Fruit fly (Drosophila melanogaster) whole organism, embryonic: ENCODE data around the gene CG7054.

Experiments
- B-H2 ChIP-seq: fragments of 200-800 bp; sonication (Bioruptor generic); optimal IDR thresholded peaks from 2 replicates; lab custom pipeline; 2018; ENCODE audit warnings: missing biosample characterization, mild to moderate bottlenecking, missing genetic modification characterization
- C15 ChIP-seq: fragments of 200-800 bp; sonication (Bioruptor generic); IDR thresholded peaks from 3 replicates; pipeline ENCODE4 v1.3.6; 2022; ENCODE audit warnings: missing biosample characterization, missing genetic modification characterization
- CG11085 ChIP-seq: fragments of 200-800 bp; sonication (Bioruptor generic); IDR thresholded peaks from 2 replicates; pipeline ENCODE4 v1.3.6; 2022; ENCODE audit warnings: missing biosample characterization, missing genetic modification characterization
- CG11723 ChIP-seq: fragments of 200-800 bp; sonication (Bioruptor generic); optimal IDR thresholded peaks from 2 replicates; lab custom pipeline; 2017; ENCODE audit warnings: missing biosample characterization, mild to moderate bottlenecking, missing genetic modification characterization
- CG13296 ChIP-seq: fragments of 200-800 bp; sonication (Bioruptor generic); optimal IDR thresholded peaks from 3 replicates; lab custom pipeline; 2018; ENCODE audit warnings: missing biosample characterization, mild to moderate bottlenecking, missing genetic modification characterization
- CG14441 ChIP-seq: fragments of 200-800 bp; sonication (Bioruptor generic); IDR thresholded peaks from 2 replicates; pipeline ENCODE4 v1.3.6; 2022; ENCODE audit warnings: missing biosample characterization, missing genetic modification characterization
- CG15011 ChIP-seq: fragments of 200-800 bp; sonication (Bioruptor generic); optimal IDR thresholded peaks from 3 replicates; lab custom pipeline; 2018; ENCODE audit warnings: missing biosample characterization, mild to moderate bottlenecking, missing genetic modification characterization
- CG15601 ChIP-seq: fragments of 200-800 bp; sonication (Bioruptor generic); optimal IDR thresholded peaks from 3 replicates; lab custom pipeline; 2019; ENCODE audit warnings: missing biosample characterization, mild to moderate bottlenecking, missing genetic modification characterization, moderate library complexity
- CG17385 ChIP-seq: fragments of 200-800 bp; sonication (Bioruptor generic); optimal IDR thresholded peaks from 3 replicates; lab custom pipeline; 2018; ENCODE audit warnings: missing biosample characterization, mild to moderate bottlenecking, missing genetic modification characterization
- CG1792 ChIP-seq: fragments of 200-800 bp; sonication (Bioruptor generic); optimal IDR thresholded peaks from 2 replicates; lab custom pipeline; 2016; ENCODE audit warnings: missing biosample characterization, missing genetic modification characterization
- CG2120 ChIP-seq: fragments of 200-800 bp; sonication (Bioruptor generic); optimal IDR thresholded peaks from 3 replicates; lab custom pipeline; 2016; ENCODE audit warnings: missing biosample characterization, missing genetic modification characterization
- CG2712 ChIP-seq: fragments of 200-800 bp; optimal IDR thresholded peaks from 3 replicates; lab custom pipeline; 2019; ENCODE audit warnings: missing biosample characterization, mild to moderate bottlenecking, missing genetic modification characterization, moderate library complexity
- CG2875 ChIP-seq: fragments of 200-800 bp; sonication (Bioruptor generic); optimal IDR thresholded peaks from 2 replicates; lab custom pipeline; 2017; ENCODE audit warnings: missing biosample characterization, mild to moderate bottlenecking, missing genetic modification characterization, missing genetic modification reagents
- CG31365 ChIP-seq: fragments of 200-800 bp; sonication (Bioruptor generic); optimal IDR thresholded peaks from 2 replicates; lab custom pipeline; 2018; ENCODE audit warnings: missing biosample characterization, mild to moderate bottlenecking, missing genetic modification characterization
- CG32532 ChIP-seq: fragments of 200-800 bp; sonication (Bioruptor generic); IDR thresholded peaks from 2 replicates; pipeline ENCODE4 v1.3.6; 2022; ENCODE audit warnings: missing biosample characterization, missing genetic modification characterization
- CG34224 ChIP-seq: fragments of 200-800 bp; sonication (Bioruptor generic); IDR thresholded peaks from 3 replicates; pipeline ENCODE4 v1.3.6; 2022; ENCODE audit warnings: missing biosample characterization, missing genetic modification characterization; ENCODE audit not compliant: partially characterized antibody
- CG3838 ChIP-seq: fragments of 200-800 bp; sonication (Bioruptor generic); optimal IDR thresholded peaks from 3 replicates; lab custom pipeline; 2016; ENCODE audit warnings: missing biosample characterization, missing genetic modification characterization
- CG3847 ChIP-seq: fragments of 200-800 bp; sonication (Bioruptor generic); IDR thresholded peaks from 2 replicates; pipeline ENCODE4 v1.3.6; 2022; ENCODE audit warnings: missing biosample characterization, missing genetic modification characterization
- CG42726 ChIP-seq: fragments of 200-800 bp; sonication (Bioruptor generic); IDR thresholded peaks from 2 replicates; pipeline ENCODE4 v1.3.6; 2022; ENCODE audit warnings: missing biosample characterization, missing genetic modification characterization; ENCODE audit not compliant: partially characterized antibody
- CG6765 ChIP-seq: fragments of 200-800 bp; sonication (Bioruptor generic); optimal IDR thresholded peaks from 3 replicates; lab custom pipeline; 2017; ENCODE audit warnings: missing biosample characterization, mild to moderate bottlenecking, missing genetic modification characterization
- CG7271 ChIP-seq: fragments of 200-800 bp; sonication (Bioruptor generic); optimal IDR thresholded peaks from 2 replicates; lab custom pipeline; 2018; ENCODE audit warnings: missing biosample characterization, mild to moderate bottlenecking, missing genetic modification characterization, moderate library complexity
- CG8478 ChIP-seq: fragments of >200 bp; optimal IDR thresholded peaks from 2 replicates; lab custom pipeline; 2018
- Camta ChIP-seq: fragments of 200-800 bp; sonication (Bioruptor generic); optimal IDR thresholded peaks from 2 replicates; lab custom pipeline; 2016; ENCODE audit warnings: missing biosample characterization, missing genetic modification characterization
- CkIIα-i1 ChIP-seq: fragments of 200-800 bp; sonication (Bioruptor generic); IDR thresholded peaks from 2 replicates; pipeline ENCODE4 v1.3.6; 2022; ENCODE audit warnings: missing biosample characterization, missing genetic modification characterization
- Dp ChIP-seq: fragments of 200-800 bp; sonication (Bioruptor generic); optimal IDR thresholded peaks from 2 replicates; lab custom pipeline; 2018; ENCODE audit warnings: missing biosample characterization, mild to moderate bottlenecking, missing genetic modification characterization, moderate library complexity
- Dref ChIP-seq: fragments of 200-800 bp; sonication (Bioruptor generic); IDR thresholded peaks from 2 replicates; pipeline ENCODE4 v1.3.6; 2022; ENCODE audit warnings: missing biosample characterization, missing genetic modification characterization
- Eip74EF ChIP-seq, 2 experiments: fragments of 200-800 bp in 1 of 2; fragments of >200 bp in 1 of 2; sonication (Bioruptor generic) in 1 of 2; optimal IDR thresholded peaks; 2 replicates each; lab custom pipeline; 2017 to 2019; ENCODE audit warnings: missing biosample characterization in 2 of 2, missing genetic modification characterization in 2 of 2, mild to moderate bottlenecking in 1 of 2, moderate library complexity in 1 of 2
- Gsc ChIP-seq: fragments of 200-800 bp; sonication (Bioruptor generic); IDR thresholded peaks from 2 replicates; pipeline ENCODE4 v1.3.6; 2022; ENCODE audit warnings: missing biosample characterization, missing genetic modification characterization
- HLH4C ChIP-seq: fragments of 200-800 bp; sonication (Bioruptor generic); IDR thresholded peaks from 3 replicates; pipeline ENCODE4 v1.3.6; 2022; ENCODE audit warnings: missing biosample characterization, missing genetic modification characterization; ENCODE audit not compliant: partially characterized antibody
- Lim3 ChIP-seq: fragments of 200-800 bp; sonication (Bioruptor generic); IDR thresholded peaks from 2 replicates; pipeline ENCODE4 v1.3.6; 2022; ENCODE audit warnings: missing biosample characterization, missing genetic modification characterization
- NFAT ChIP-seq: fragments of 200-800 bp; sonication (Bioruptor generic); IDR thresholded peaks from 2 replicates; pipeline ENCODE4 v1.3.6; 2022; ENCODE audit warnings: missing biosample characterization, missing genetic modification characterization
- Pdp1 ChIP-seq, 2 experiments: fragments of 200-800 bp; sonication (Bioruptor generic); optimal IDR thresholded peaks; 3 replicates each; lab custom pipeline; 2016; ENCODE audit warnings: missing biosample characterization in 2 of 2, missing genetic modification characterization in 2 of 2, mild to moderate bottlenecking in 1 of 2, moderate library complexity in 1 of 2
- Sry-β ChIP-seq: fragments of 200-800 bp; sonication (Bioruptor generic); optimal IDR thresholded peaks from 2 replicates; lab custom pipeline; 2018; ENCODE audit warnings: missing biosample characterization, mild to moderate bottlenecking, missing genetic modification characterization, moderate library complexity
- abd-A ChIP-seq: fragments of 200-800 bp; sonication (Bioruptor generic); optimal IDR thresholded peaks from 3 replicates; lab custom pipeline; 2019; ENCODE audit warnings: missing biosample characterization, mild to moderate bottlenecking, missing genetic modification characterization, moderate library complexity
- al ChIP-seq: fragments of 200-800 bp; sonication (Bioruptor generic); IDR thresholded peaks from 2 replicates; pipeline ENCODE4 v1.3.6; 2022; ENCODE audit warnings: missing biosample characterization, missing genetic modification characterization
- ato ChIP-seq: fragments of 200-800 bp; sonication (Bioruptor generic); IDR thresholded peaks from 2 replicates; pipeline ENCODE4 v1.3.6; 2022; ENCODE audit warnings: missing biosample characterization, missing genetic modification characterization; ENCODE audit not compliant: partially characterized antibody
- bbx ChIP-seq: fragments of 200-800 bp; sonication (Bioruptor generic); IDR thresholded peaks from 2 replicates; pipeline ENCODE4 v1.3.6; 2022; ENCODE audit warnings: missing biosample characterization, missing genetic modification characterization; ENCODE audit not compliant: partially characterized antibody
- bowl ChIP-seq: fragments of 200-800 bp; sonication (Bioruptor generic); IDR thresholded peaks from 2 replicates; pipeline ENCODE4 v1.3.6; 2022; ENCODE audit warnings: missing biosample characterization, missing genetic modification characterization
- bsh ChIP-seq, 2 experiments: fragments of 200-800 bp; sonication (Bioruptor generic); optimal IDR thresholded peaks; 2 replicates each; lab custom pipeline; 2017 to 2018; ENCODE audit warnings: mild to moderate bottlenecking in 2 of 2, missing biosample characterization in 2 of 2, missing genetic modification characterization in 2 of 2, moderate library complexity in 1 of 2
- corto ChIP-seq: fragments of 200-800 bp; sonication (Bioruptor generic); optimal IDR thresholded peaks from 2 replicates; lab custom pipeline; 2016; ENCODE audit warnings: missing biosample characterization, mild to moderate bottlenecking, missing genetic modification characterization, moderate library complexity
- ftz-f1 ChIP-seq: fragments of 200-800 bp; sonication (Bioruptor generic); optimal IDR thresholded peaks from 2 replicates; lab custom pipeline; 2016; ENCODE audit warnings: missing biosample characterization, missing genetic modification characterization
- gcm ChIP-seq: fragments of 200-800 bp; sonication (Bioruptor generic); optimal IDR thresholded peaks from 2 replicates; lab custom pipeline; 2019; ENCODE audit warnings: missing biosample characterization, mild to moderate bottlenecking, missing genetic modification characterization, moderate library complexity
- gro ChIP-seq: fragments of 200-800 bp; sonication (Bioruptor generic); optimal IDR thresholded peaks from 2 replicates; lab custom pipeline; 2016; ENCODE audit warnings: missing biosample characterization, missing genetic modification characterization
- lov ChIP-seq, 2 experiments: fragments of 200-800 bp in 1 of 2; fragments of >200 bp in 1 of 2; sonication (Bioruptor generic) in 1 of 2; IDR thresholded peaks in 1 of 2; optimal IDR thresholded peaks in 1 of 2; 2 replicates in 1 of 2; 3 replicates in 1 of 2; pipeline versions ENCODE4 v1.3.6 to Lab custom; 2017 to 2022; ENCODE audit warnings: missing biosample characterization in 1 of 2, missing genetic modification characterization in 1 of 2
- nerfin-2 ChIP-seq: fragments of 200-800 bp; sonication (Bioruptor generic); IDR thresholded peaks from 2 replicates; pipeline ENCODE4 v1.3.6; 2022; ENCODE audit warnings: missing biosample characterization, missing genetic modification characterization; ENCODE audit not compliant: partially characterized antibody
- nmo ChIP-seq: fragments of 200-800 bp; sonication (Bioruptor generic); optimal IDR thresholded peaks from 2 replicates; lab custom pipeline; 2018; ENCODE audit warnings: missing biosample characterization, mild to moderate bottlenecking, missing genetic modification characterization, moderate library complexity
- otp ChIP-seq: fragments of 200-800 bp; sonication (Bioruptor generic); IDR thresholded peaks from 3 replicates; pipeline ENCODE4, ENCODE4 v1.3.6; 2022; ENCODE audit warnings: missing biosample characterization, missing genetic modification characterization
- phol ChIP-seq: fragments of 200-800 bp; sonication (Bioruptor generic); optimal IDR thresholded peaks from 3 replicates; lab custom pipeline; 2018; ENCODE audit warnings: missing biosample characterization, mild to moderate bottlenecking, missing genetic modification characterization, moderate library complexity
- psq ChIP-seq: fragments of 200-800 bp; sonication (Bioruptor generic); optimal IDR thresholded peaks from 2 replicates; lab custom pipeline; 2017; ENCODE audit warnings: missing biosample characterization, missing genetic modification characterization
- tna ChIP-seq: fragments of 200-800 bp; sonication (Bioruptor generic); IDR thresholded peaks from 2 replicates; pipeline ENCODE4 v1.3.6; 2022; ENCODE audit warnings: missing biosample characterization, missing genetic modification characterization; ENCODE audit not compliant: partially characterized antibody

CG7054 gene

DNA sequence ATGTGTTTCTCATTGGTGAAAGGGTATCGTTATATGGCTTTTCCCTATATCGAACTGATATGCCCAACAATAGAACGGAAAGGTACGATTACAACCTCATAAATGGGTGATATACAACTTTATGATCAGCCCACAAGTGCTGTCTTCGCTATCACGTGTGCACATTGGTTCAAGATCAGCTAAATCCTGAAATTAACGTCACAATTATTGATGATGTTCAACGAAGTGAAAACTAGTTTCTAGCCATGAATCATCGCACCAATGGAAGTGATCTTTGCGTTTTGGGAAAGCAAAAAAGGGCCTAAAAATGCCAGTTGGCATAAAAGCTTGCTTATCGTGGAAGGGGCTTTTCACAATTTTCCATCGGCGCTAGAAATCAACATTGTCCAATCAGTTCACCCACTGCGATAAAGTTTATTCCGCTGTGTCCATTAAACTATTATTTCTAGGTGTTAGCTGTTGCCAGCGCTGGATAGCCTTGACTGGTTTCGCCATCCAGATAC, at the start of gene CG7054 (continued):
- TF ChIP-seq CG42726 (GFP tag; lab: Robert Waterston, UW): no peak
- TF ChIP-seq CG8478 (lab: Kevin White, UChicago): no peak
- TF ChIP-seq CG15601: peak; percentile 7
- TF ChIP-seq corto (GFP tag; lab: Kevin White, UChicago): no peak
- TF ChIP-seq C15 (GFP tag; lab: Robert Waterston, UW): no peak
- no peak for TF ChIP-seq NFAT (GFP tag; lab: Robert Waterston, UW)
- peak; percentile 15 for TF ChIP-seq Dp
- no peak for TF ChIP-seq CG3847 (GFP tag; lab: Robert Waterston, UW)
- TF ChIP-seq psq: no peak
- no peak for TF ChIP-seq bbx (GFP tag; lab: Robert Waterston, UW)
- TF ChIP-seq CG13296 (GFP tag; lab: Kevin White, UChicago): peak; percentile 45
- TF ChIP-seq CG14441 (GFP tag; lab: Robert Waterston, UW): no peak
- peak; percentile 2 for TF ChIP-seq gcm (GFP tag; lab: Kevin White, UChicago)
- no peak for TF ChIP-seq CG7271 (tag; lab: Kevin White, UChicago)
- no peak for TF ChIP-seq otp (GFP tag; lab: Robert Waterston, UW)
- TF ChIP-seq nmo (GFP tag; lab: Kevin White, UChicago): peak; percentile 24
- no peak for TF ChIP-seq Lim3 (GFP tag; lab: Robert Waterston, UW)
- TF ChIP-seq CG15011 (GFP tag; lab: Kevin White, UChicago): no peak
- TF ChIP-seq Sry-β (GFP tag; lab: Kevin White, UChicago): no peak
- TF ChIP-seq Camta (GFP tag; lab: Kevin White, UChicago): no peak
- TF ChIP-seq ftz-f1: no peak
- TF ChIP-seq CG11723 (GFP tag; lab: Kevin White, UChicago): no peak
- no peak for TF ChIP-seq CG2712 (tag; lab: Kevin White, UChicago)
- no peak for TF ChIP-seq CG31365 (tag; lab: Kevin White, UChicago)
- TF ChIP-seq gro (GFP tag; lab: Kevin White, UChicago): peak; percentile 34
- TF ChIP-seq CG3838 (GFP tag; lab: Kevin White, UChicago): no peak
- TF ChIP-seq phol: no peak
- peak; percentile 31 for TF ChIP-seq CG6765 (GFP tag; lab: Kevin White, UChicago)
- TF ChIP-seq Dref (GFP tag; lab: Robert Waterston, UW): no peak
- no peak for TF ChIP-seq lov (optimal IDR thresholded peaks at IDR 0.05; lab: Kevin White, UChicago)
- TF ChIP-seq lov (GFP tag; IDR thresholded peaks at IDR 0.05; lab: Robert Waterston, UW): no peak
- TF ChIP-seq CG11085 (GFP tag; lab: Robert Waterston, UW): no peak
- no peak for TF ChIP-seq Pdp1 (GFP tag; optimal IDR thresholded peaks at IDR 0.05; lab: Kevin White, UChicago)
- no peak for TF ChIP-seq abd-A (tag; lab: Kevin White, UChicago)
- TF ChIP-seq bowl: no peak
- TF ChIP-seq tna: no peak
- no peak for TF ChIP-seq CG1792 (GFP tag; lab: Kevin White, UChicago)
- no peak for TF ChIP-seq al (GFP tag; lab: Robert Waterston, UW)
- TF ChIP-seq CkIIα-i1 (GFP tag; lab: Robert Waterston, UW): no peak
- TF ChIP-seq CG32532 (GFP tag; lab: Robert Waterston, UW): peak; percentile 37; the same call in 1 of the 2 replicates
- TF ChIP-seq CG2875 (GFP tag; lab: Kevin White, UChicago): no peak
- no peak for TF ChIP-seq bsh (GFP tag; optimal IDR thresholded peaks at IDR 0.05; lab: Kevin White, UChicago)
- no peak for TF ChIP-seq HLH4C (GFP tag; lab: Robert Waterston, UW)
- no peak for TF ChIP-seq nerfin-2 (GFP tag; lab: Robert Waterston, UW)
- peak; percentile 66 for TF ChIP-seq B-H2
- TF ChIP-seq Gsc (GFP tag; lab: Robert Waterston, UW): no peak
- peak; percentile 48 for TF ChIP-seq CG2120 (GFP tag; lab: Kevin White, UChicago)
- peak; percentile 20 for TF ChIP-seq CG17385
- TF ChIP-seq ato: no peak
- TF ChIP-seq CG34224 (GFP tag; lab: Robert Waterston, UW): no peak
- peak in 1 of 2 experiments; percentile 43 for TF ChIP-seq Eip74EF (GFP tag; optimal IDR thresholded peaks at IDR 0.05; lab: Kevin White, UChicago)
